Worm (Caenorhabditis elegans) whole organism, L4/young adult: ENCODE results near the gene sre-20.

Experiments used
- W03F9.2 ChIP-seq: fragments of 150-350 bp; optimal IDR thresholded peaks from 2 replicates; lab custom pipeline; 2014; ENCODE audit warnings: missing biosample characterization, missing genetic modification characterization
- dao-5 ChIP-seq: sonication (generic microtip); optimal IDR thresholded peaks from 2 replicates; lab custom pipeline; 2016; ENCODE audit warnings: missing genotype, missing genetic modification characterization, moderate library complexity, missing compliant biosample characterization
- him-1 ChIP-seq: sonication (generic microtip); optimal IDR thresholded peaks from 2 replicates; lab custom pipeline; 2016; ENCODE audit warnings: missing genotype, missing genetic modification reagents, missing genetic modification characterization, missing compliant biosample characterization

ce11 chrV:12803274-12803673 is 18.5 kb upstream of the sre-20 start, which contains the start of gene srbc-45:
- TF ChIP-seq dao-5 = no peak
- TF ChIP-seq him-1 (tag; lab: Kevin White, UChicago) = no peak
- no peak for TF ChIP-seq W03F9.2
